Fruit fly (Drosophila melanogaster): ENCODE results near the gene Golgin104.

The Golgin104 gene

dm6 chr3L:16321172-16321571 lies 30.6 kb downstream of the Golgin104 start, which contains the start of gene CG42718:
Gene CG42718, minus strand, starts transcription at chr3L:16321272.
- no peak for TF ChIP-seq CG8478 (optimal IDR thresholded peaks at IDR 0.05)
- TF ChIP-seq CTCF (optimal IDR thresholded peaks at IDR 0.05): no peak

- no peak for TF ChIP-seq CTCF (optimal IDR thresholded peaks at IDR 0.05)
- no peak for TF ChIP-seq CG8478 (optimal IDR thresholded peaks at IDR 0.05)
These were observed 32.3 kb downstream of the Golgin104 start, which contains the start of the genes CG13041 and CG13060 for dm6 chr3L:16319399-16319906. Gene CG13041, minus strand, starts transcription at chr3L:16319526. Gene CG13060, plus strand, starts transcription at chr3L:16319856.

dm6 chr3L:16317724-16318123 lies 34.0 kb downstream of the Golgin104 start, which contains the start of gene Nplp3:
Gene Nplp3, plus strand, starts transcription at chr3L:16318024.
- TF ChIP-seq CG8478 (optimal IDR thresholded peaks at IDR 0.05): no peak
- TF ChIP-seq CTCF (optimal IDR thresholded peaks at IDR 0.05): no peak

- no peak for TF ChIP-seq CG8478 (optimal IDR thresholded peaks at IDR 0.05)
- no peak for TF ChIP-seq CTCF (optimal IDR thresholded peaks at IDR 0.05)
These were observed 37.8 kb downstream of the Golgin104 start, which contains the start of gene CG13062 for dm6 chr3L:16313985-16314384. Gene CG13062, plus strand, starts transcription at chr3L:16314285.

- TF ChIP-seq CG8478 (optimal IDR thresholded peaks at IDR 0.05) (no peak), CTCF (optimal IDR thresholded peaks at IDR 0.05) (no peak)
These were observed 41.8 kb downstream of the Golgin104 start for dm6 chr3L:16309972-16310371.

dm6 chr3L:16308380-16308779 lies 43.4 kb downstream of the Golgin104 start, which contains the start of gene CG13042:
Gene CG13042, minus strand, starts transcription at chr3L:16308480.
- TF ChIP-seq CG8478 (optimal IDR thresholded peaks at IDR 0.05) (no peak), CTCF (optimal IDR thresholded peaks at IDR 0.05) (no peak)

- TF ChIP-seq CTCF (optimal IDR thresholded peaks at IDR 0.05) (no peak), CG8478 (optimal IDR thresholded peaks at IDR 0.05) (no peak)
These were observed 45.7 kb downstream of the Golgin104 start, which contains the start of the genes CG13043 and CG13063 for dm6 chr3L:16305820-16306650. Gene CG13043, minus strand, starts transcription at chr3L:16305870. Gene CG13063, plus strand, starts transcription at chr3L:16306600.

dm6 chr3L:16303982-16304381 lies 47.8 kb downstream of the Golgin104 start, which contains the start of gene CG43249:
Gene CG43249, plus strand, starts transcription at chr3L:16304282.
- TF ChIP-seq CTCF (optimal IDR thresholded peaks at IDR 0.05) (no peak), CG8478 (optimal IDR thresholded peaks at IDR 0.05) (no peak)

- no peak for TF ChIP-seq CG8478 (optimal IDR thresholded peaks at IDR 0.05)
- no peak for TF ChIP-seq CTCF (optimal IDR thresholded peaks at IDR 0.05)
These were observed 48.7 kb downstream of the Golgin104 start, which contains the start of gene CG13044 for dm6 chr3L:16303078-16303477. Gene CG13044, minus strand, starts transcription at chr3L:16303178.

- TF ChIP-seq CTCF (optimal IDR thresholded peaks at IDR 0.05): no peak
- TF ChIP-seq CG8478 (optimal IDR thresholded peaks at IDR 0.05): no peak
These were observed 50.6 kb downstream of the Golgin104 start, which contains the start of gene CG4982 for dm6 chr3L:16301153-16301552. Gene CG4982, plus strand, starts transcription at chr3L:16301453.
